Fruit fly (Drosophila melanogaster): ENCODE results near the gene Mnt.
A peak's percentile ranks its signal among the peaks of the same experiment; 100 is the strongest.

Mnt gene

dm6 chrX:3740725-3741440 is 69.3 kb downstream of the Mnt start (continued):
- no peak for TF ChIP-seq ham (GFP tag; IDR thresholded peaks at IDR 0.05)
- TF ChIP-seq CG15479 (GFP tag; optimal IDR thresholded peaks at IDR 0.05): peak; percentile 25
- TF ChIP-seq gro (GFP tag; optimal IDR thresholded peaks at IDR 0.05): no peak
- TF ChIP-seq lab (GFP tag; optimal IDR thresholded peaks at IDR 0.05): no peak
- no peak for TF ChIP-seq CG4820 (GFP tag; optimal IDR thresholded peaks at IDR 0.05)
- TF ChIP-seq tll (GFP tag; optimal IDR thresholded peaks at IDR 0.05): no peak
- TF ChIP-seq CG3847 (GFP tag; IDR thresholded peaks at IDR 0.05): 0 out of 2 replicates have a peak, but pooled peaks have one; percentile 27
- peak; percentile 0 for TF ChIP-seq CG17568 (GFP tag; optimal IDR thresholded peaks at IDR 0.05)
- no peak for TF ChIP-seq pum (GFP tag; optimal IDR thresholded peaks at IDR 0.05)
- TF ChIP-seq bab2 (GFP tag; optimal IDR thresholded peaks at IDR 0.05): peak; percentile 11
- TF ChIP-seq repo (GFP tag; optimal IDR thresholded peaks at IDR 0.05): no peak
- 0 out of 2 replicates have a peak, but pooled peaks have one; percentile 43 for TF ChIP-seq hbn (GFP tag; IDR thresholded peaks at IDR 0.05; ENCODE audit: partially characterized antibody)
- TF ChIP-seq CG11723 (GFP tag; optimal IDR thresholded peaks at IDR 0.05): no peak
- TF ChIP-seq CG32767 (GFP tag; IDR thresholded peaks at IDR 0.05): no peak
- no peak for TF ChIP-seq ab (GFP tag; optimal IDR thresholded peaks at IDR 0.05)
- TF ChIP-seq CG2889 (GFP tag; IDR thresholded peaks at IDR 0.05): no peak
- TF ChIP-seq CG6689 (GFP tag; IDR thresholded peaks at IDR 0.05): no peak
- no peak for TF ChIP-seq luna (GFP tag; optimal IDR thresholded peaks at IDR 0.05)
- no peak for TF ChIP-seq CG12744 (GFP tag; optimal IDR thresholded peaks at IDR 0.05)
- TF ChIP-seq CG17328 (GFP tag; IDR thresholded peaks at IDR 0.05): peak; percentile 44; the same call in 1 of the 2 replicates
- peak; percentile 18 for TF ChIP-seq CG2712 (tag; optimal IDR thresholded peaks at IDR 0.05)
- peak; percentile 49; the same call in 1 of the 2 replicates for TF ChIP-seq unc-4 (GFP tag; IDR thresholded peaks at IDR 0.05; ENCODE audit: partially characterized antibody)
- TF ChIP-seq sisA (GFP tag; IDR thresholded peaks at IDR 0.05): no peak
- TF ChIP-seq fu2 (GFP tag; optimal IDR thresholded peaks at IDR 0.05): no peak
- no peak for TF ChIP-seq dmrt99B (tag; optimal IDR thresholded peaks at IDR 0.05)
- no peak for TF ChIP-seq MESR4 (GFP tag; optimal IDR thresholded peaks at IDR 0.05)
- TF ChIP-seq scrt (GFP tag; optimal IDR thresholded peaks at IDR 0.05): peak; percentile 26
- no peak for TF ChIP-seq CG12659 (GFP tag; optimal IDR thresholded peaks at IDR 0.05)
- no peak for TF ChIP-seq az2 (GFP tag; optimal IDR thresholded peaks at IDR 0.05)
- TF ChIP-seq CG18011 (GFP tag; optimal IDR thresholded peaks at IDR 0.05): no peak
- no peak for TF ChIP-seq inv (GFP tag; IDR thresholded peaks at IDR 0.05; ENCODE audit: partially characterized antibody)
- TF ChIP-seq BtbVII (GFP tag; optimal IDR thresholded peaks at IDR 0.05): no peak
- no peak for TF ChIP-seq kay (GFP tag; optimal IDR thresholded peaks at IDR 0.05)
- no peak for TF ChIP-seq CG1792 (GFP tag; optimal IDR thresholded peaks at IDR 0.05)
- peak; percentile 74 for TF ChIP-seq run (tag; optimal IDR thresholded peaks at IDR 0.05)
- TF ChIP-seq Bgb (GFP tag; IDR thresholded peaks at IDR 0.05; ENCODE audit: partially characterized antibody): peak; percentile 54; the same call in 1 of the 2 replicates
- peak; percentile 13 for TF ChIP-seq pzg (GFP tag; optimal IDR thresholded peaks at IDR 0.05)
- TF ChIP-seq sc (optimal IDR thresholded peaks at IDR 0.05): no peak
- no peak for TF ChIP-seq sc (GFP tag; optimal IDR thresholded peaks at IDR 0.05)
- TF ChIP-seq Dfd (GFP tag; optimal IDR thresholded peaks at IDR 0.05): no peak
- peak; percentile 70 for TF ChIP-seq Deaf1 (tag; optimal IDR thresholded peaks at IDR 0.05)
- no peak for TF ChIP-seq CG18619 (GFP tag; optimal IDR thresholded peaks at IDR 0.05)
- peak; percentile 53 for TF ChIP-seq CG14965 (GFP tag; optimal IDR thresholded peaks at IDR 0.05; ENCODE audit: borderline replicate concordance)
- TF ChIP-seq CG11695 (GFP tag; IDR thresholded peaks at IDR 0.05): no peak; the same call in 2 of the 3 replicates
- TF ChIP-seq bowl (GFP tag; IDR thresholded peaks at IDR 0.05): no peak
- no peak for TF ChIP-seq MTF-1 (GFP tag; optimal IDR thresholded peaks at IDR 0.05; ENCODE audit: borderline replicate concordance)
- peak; percentile 56 for TF ChIP-seq D19A (tag; optimal IDR thresholded peaks at IDR 0.05)
- no peak for TF ChIP-seq Sry-β (GFP tag; optimal IDR thresholded peaks at IDR 0.05)
- TF ChIP-seq CG8359 (GFP tag; optimal IDR thresholded peaks at IDR 0.05; ENCODE audit: borderline replicate concordance): no peak
